Fruit fly (Drosophila melanogaster) whole organism, embryonic: Measurements from ENCODE around the gene Tlk.

Experiments
- CG11504 ChIP-seq: fragments of 200-800 bp; sonication (Bioruptor generic); optimal IDR thresholded peaks from 3 replicates; lab custom pipeline; 2019; ENCODE audit warnings: missing biosample characterization, mild to moderate bottlenecking, missing genetic modification characterization, moderate library complexity
- CG12659 ChIP-seq: fragments of 200-800 bp; sonication (Bioruptor generic); optimal IDR thresholded peaks from 3 replicates; lab custom pipeline; 2017; ENCODE audit warnings: mild to moderate bottlenecking, missing biosample characterization, missing genetic modification reagents, missing genetic modification characterization
- CG13287 ChIP-seq: fragments of 200-800 bp; sonication (Bioruptor generic); IDR thresholded peaks from 2 replicates; pipeline ENCODE4 v1.3.6; 2022; ENCODE audit warnings: missing biosample characterization, missing genetic modification characterization; ENCODE audit not compliant: partially characterized antibody
- CG15601 ChIP-seq: fragments of 200-800 bp; sonication (Bioruptor generic); optimal IDR thresholded peaks from 3 replicates; lab custom pipeline; 2019; ENCODE audit warnings: missing biosample characterization, mild to moderate bottlenecking, missing genetic modification characterization, moderate library complexity
- CG16863 ChIP-seq: fragments of 200-800 bp; sonication (Bioruptor generic); optimal IDR thresholded peaks from 3 replicates; lab custom pipeline; 2016; ENCODE audit warnings: missing biosample characterization, missing genetic modification characterization
- CG17568 ChIP-seq: fragments of 200-800 bp; sonication (Bioruptor generic); optimal IDR thresholded peaks from 2 replicates; lab custom pipeline; 2018; ENCODE audit warnings: missing biosample characterization, mild to moderate bottlenecking, missing genetic modification characterization, moderate library complexity
- CG2116 ChIP-seq: fragments of 200-800 bp; sonication (Bioruptor generic); optimal IDR thresholded peaks from 3 replicates; lab custom pipeline; 2018; ENCODE audit warnings: missing biosample characterization, mild to moderate bottlenecking, missing genetic modification characterization
- CG31224 ChIP-seq: fragments of 200-800 bp; sonication (Bioruptor generic); IDR thresholded peaks from 2 replicates; pipeline ENCODE4 v1.3.6; 2022; ENCODE audit warnings: missing biosample characterization, missing genetic modification characterization
- CG3281 ChIP-seq: fragments of 200-800 bp; sonication (Bioruptor generic); optimal IDR thresholded peaks from 3 replicates; lab custom pipeline; 2017; ENCODE audit warnings: missing biosample characterization, mild to moderate bottlenecking, missing genetic modification characterization
- CG4282 ChIP-seq: fragments of 200-800 bp; sonication (Bioruptor generic); optimal IDR thresholded peaks from 2 replicates; lab custom pipeline; 2016; ENCODE audit warnings: missing biosample characterization, missing genetic modification characterization
- CG4360 ChIP-seq: fragments of 200-800 bp; sonication (Bioruptor generic); IDR thresholded peaks from 2 replicates; pipeline ENCODE4 v1.3.6; 2022; ENCODE audit warnings: missing biosample characterization, missing genetic modification characterization
- CG6272 ChIP-seq: fragments of 200-800 bp; sonication (Bioruptor generic); IDR thresholded peaks from 2 replicates; pipeline ENCODE4 v1.3.6; 2022; ENCODE audit warnings: missing biosample characterization, missing genetic modification characterization
- CG6683 ChIP-seq: fragments of 200-800 bp; sonication (Bioruptor generic); optimal IDR thresholded peaks from 2 replicates; lab custom pipeline; 2017; ENCODE audit warnings: missing biosample characterization, mild to moderate bottlenecking, missing genetic modification characterization, missing genetic modification reagents
- CG7372 ChIP-seq: fragments of 200-800 bp; sonication (Bioruptor generic); IDR thresholded peaks from 2 replicates; pipeline ENCODE4 v1.3.6; 2022; ENCODE audit warnings: missing biosample characterization, missing genetic modification characterization
- CG7963 ChIP-seq: fragments of 200-800 bp; sonication (Bioruptor generic); IDR thresholded peaks from 3 replicates; pipeline ENCODE4 v1.3.6; 2022; ENCODE audit warnings: missing biosample characterization, missing genetic modification characterization; ENCODE audit not compliant: partially characterized antibody
- CG8089 ChIP-seq: fragments of 200-800 bp; sonication (Bioruptor generic); optimal IDR thresholded peaks from 3 replicates; lab custom pipeline; 2016; ENCODE audit warnings: missing biosample characterization, missing genetic modification characterization
- CG8281 ChIP-seq: fragments of 200-800 bp; sonication (Bioruptor generic); optimal IDR thresholded peaks from 2 replicates; lab custom pipeline; 2018; ENCODE audit warnings: missing biosample characterization, mild to moderate bottlenecking, missing genetic modification characterization, moderate library complexity
- CG9727 ChIP-seq: fragments of 200-800 bp; sonication (Bioruptor generic); optimal IDR thresholded peaks from 3 replicates; lab custom pipeline; 2017; ENCODE audit warnings: missing biosample characterization, mild to moderate bottlenecking, missing genetic modification characterization
- CG9817 ChIP-seq: fragments of 200-800 bp; sonication (Bioruptor generic); optimal IDR thresholded peaks from 2 replicates; lab custom pipeline; 2018; ENCODE audit warnings: missing biosample characterization, mild to moderate bottlenecking, missing genetic modification characterization, moderate library complexity
- Gsc ChIP-seq: fragments of 200-800 bp; sonication (Bioruptor generic); IDR thresholded peaks from 2 replicates; pipeline ENCODE4 v1.3.6; 2022; ENCODE audit warnings: missing biosample characterization, missing genetic modification characterization
- Gug ChIP-seq: fragments of 200-800 bp; sonication (Bioruptor generic); IDR thresholded peaks from 4 replicates; pipeline ENCODE4 v1.3.6; 2022; ENCODE audit warnings: missing biosample characterization, missing genetic modification characterization
- H2.0 ChIP-seq: fragments of 200-800 bp; sonication (Bioruptor generic); IDR thresholded peaks from 2 replicates; pipeline ENCODE4 v1.3.6; 2022; ENCODE audit warnings: missing biosample characterization, missing genetic modification characterization
- HLHmδ ChIP-seq: fragments of 200-800 bp; sonication (Bioruptor generic); optimal IDR thresholded peaks from 2 replicates; lab custom pipeline; 2018; ENCODE audit warnings: missing biosample characterization, mild to moderate bottlenecking, missing genetic modification characterization, moderate library complexity
- HmgD ChIP-seq: fragments of 200-800 bp; sonication (Bioruptor generic); optimal IDR thresholded peaks from 3 replicates; lab custom pipeline; 2016; ENCODE audit warnings: missing biosample characterization, missing genetic modification characterization
- Hr78 ChIP-seq, 2 experiments: fragments of 200-800 bp in 1 of 2; fragments of >200 bp in 1 of 2; sonication (Bioruptor generic) in 1 of 2; optimal IDR thresholded peaks; 2 replicates each; lab custom pipeline; 2017 to 2019; ENCODE audit warnings: missing biosample characterization in 2 of 2, missing genetic modification characterization in 2 of 2, mild to moderate bottlenecking in 1 of 2, moderate library complexity in 1 of 2
- MBD-R2 ChIP-seq: fragments of 200-800 bp; sonication (Bioruptor generic); IDR thresholded peaks from 2 replicates; pipeline ENCODE4 v1.3.6; 2022; ENCODE audit warnings: missing biosample characterization, missing genetic modification characterization
- Neu2 ChIP-seq: fragments of 200-800 bp; sonication (Bioruptor generic); optimal IDR thresholded peaks from 3 replicates; lab custom pipeline; 2016; ENCODE audit warnings: missing biosample characterization, missing genetic modification characterization, borderline replicate concordance
- Scr ChIP-seq: fragments of 200-800 bp; sonication (Bioruptor generic); IDR thresholded peaks from 2 replicates; pipeline ENCODE4 v1.3.6; 2022; ENCODE audit warnings: missing biosample characterization, missing genetic modification characterization; ENCODE audit not compliant: partially characterized antibody
- Sry-δ ChIP-seq: fragments of 200-800 bp; sonication (Bioruptor generic); optimal IDR thresholded peaks from 2 replicates; lab custom pipeline; 2016; ENCODE audit warnings: missing biosample characterization, missing genetic modification characterization
- Stat92E ChIP-seq, 3 experiments: fragments of >200 bp in 2 of 3; fragments of 200-800 bp in 1 of 3; sonication (Bioruptor generic) in 1 of 3; optimal IDR thresholded peaks; 2 replicates each; lab custom pipeline; 2017 to 2019; ENCODE audit warnings: missing biosample characterization in 3 of 3, missing genetic modification characterization in 3 of 3, mild to moderate bottlenecking in 1 of 3, moderate library complexity in 1 of 3
- Tbp ChIP-seq: fragments of >200 bp; optimal IDR thresholded peaks from 2 replicates; lab custom pipeline; 2018; ENCODE audit warnings: missing biosample characterization, missing genetic modification characterization
- Xrp1 ChIP-seq: fragments of 200-800 bp; sonication (Bioruptor generic); IDR thresholded peaks from 2 replicates; pipeline ENCODE4 v1.3.6; 2022; ENCODE audit warnings: missing biosample characterization, missing genetic modification characterization
- ac ChIP-seq: fragments of 200-800 bp; sonication (Bioruptor generic); optimal IDR thresholded peaks from 3 replicates; lab custom pipeline; 2017; ENCODE audit warnings: missing biosample characterization, mild to moderate bottlenecking, missing genetic modification characterization
- bcd ChIP-seq: fragments of 200-800 bp; sonication (Bioruptor generic); optimal IDR thresholded peaks from 2 replicates; lab custom pipeline; 2017; ENCODE audit warnings: missing biosample characterization, mild to moderate bottlenecking, missing genetic modification characterization
- cad ChIP-seq: fragments of >200 bp; optimal IDR thresholded peaks from 2 replicates; lab custom pipeline; 2017; ENCODE audit warnings: missing biosample characterization, missing genetic modification characterization
- danr ChIP-seq: fragments of 200-800 bp; sonication (Bioruptor generic); IDR thresholded peaks from 2 replicates; pipeline ENCODE4 v1.3.6; 2022; ENCODE audit warnings: missing biosample characterization, missing genetic modification characterization
- en ChIP-seq: fragments of 200-800 bp; sonication (Bioruptor generic); optimal IDR thresholded peaks from 2 replicates; lab custom pipeline; 2016; ENCODE audit warnings: missing biosample characterization, missing genetic modification characterization
- ftz-f1 ChIP-seq: fragments of 200-800 bp; sonication (Bioruptor generic); optimal IDR thresholded peaks from 2 replicates; lab custom pipeline; 2016; ENCODE audit warnings: missing biosample characterization, missing genetic modification characterization
- gfzf ChIP-seq: fragments of 200-800 bp; sonication (Bioruptor generic); optimal IDR thresholded peaks from 2 replicates; lab custom pipeline; 2016; ENCODE audit warnings: missing biosample characterization, mild to moderate bottlenecking, missing genetic modification characterization, moderate library complexity
- inv ChIP-seq: fragments of 200-800 bp; sonication (Bioruptor generic); IDR thresholded peaks from 2 replicates; pipeline ENCODE4 v1.3.6; 2022; ENCODE audit warnings: missing biosample characterization, missing genetic modification characterization; ENCODE audit not compliant: partially characterized antibody
- mam ChIP-seq: fragments of 200-800 bp; sonication (Bioruptor generic); optimal IDR thresholded peaks from 3 replicates; lab custom pipeline; 2016; ENCODE audit warnings: missing biosample characterization, missing genetic modification characterization
- pb ChIP-seq: fragments of 200-800 bp; sonication (Bioruptor generic); optimal IDR thresholded peaks from 3 replicates; lab custom pipeline; 2016; ENCODE audit warnings: missing biosample characterization, missing genetic modification characterization
- pnt ChIP-seq: fragments of 200-800 bp; sonication (Bioruptor generic); optimal IDR thresholded peaks from 3 replicates; lab custom pipeline; 2016; ENCODE audit warnings: missing biosample characterization, missing genetic modification characterization
- prd ChIP-seq, 3 experiments: fragments of >200 bp in 2 of 3; fragments of 200-800 bp in 1 of 3; sonication (Bioruptor generic) in 1 of 3; optimal IDR thresholded peaks in 2 of 3; IDR thresholded peaks in 1 of 3; 2 replicates in 2 of 3; 3 replicates in 1 of 3; pipeline versions ENCODE4 v1.3.6 to Lab custom; 2017 to 2022; ENCODE audit warnings: missing biosample characterization in 1 of 3, missing genetic modification characterization in 1 of 3
- repo ChIP-seq: fragments of 200-800 bp; sonication (Bioruptor generic); optimal IDR thresholded peaks from 2 replicates; lab custom pipeline; 2016; ENCODE audit warnings: missing biosample characterization, missing genetic modification characterization
- row ChIP-seq: fragments of 200-800 bp; sonication (Bioruptor generic); IDR thresholded peaks from 3 replicates; pipeline ENCODE4 v1.3.6; 2022; ENCODE audit warnings: missing biosample characterization, missing genetic modification characterization
- stc ChIP-seq: fragments of 200-800 bp; sonication (Bioruptor generic); IDR thresholded peaks from 2 replicates; pipeline ENCODE4 v1.3.6; 2022; ENCODE audit warnings: missing biosample characterization, missing genetic modification characterization
- trh ChIP-seq: fragments of 200-800 bp; sonication (Bioruptor generic); optimal IDR thresholded peaks from 2 replicates; lab custom pipeline; 2016; ENCODE audit warnings: missing biosample characterization, missing genetic modification characterization
- vnd ChIP-seq: fragments of 200-800 bp; sonication (Bioruptor generic); IDR thresholded peaks from 3 replicates; pipeline ENCODE4 v1.3.6; 2022; ENCODE audit warnings: missing biosample characterization, missing genetic modification characterization; ENCODE audit not compliant: partially characterized antibody
- z ChIP-seq: fragments of 200-800 bp; sonication (Bioruptor generic); IDR thresholded peaks from 3 replicates; pipeline ENCODE4 v1.3.6; 2022; ENCODE audit warnings: missing biosample characterization, missing genetic modification characterization
- zf30C ChIP-seq: fragments of 200-800 bp; sonication (Bioruptor generic); optimal IDR thresholded peaks from 3 replicates; lab custom pipeline; 2018; ENCODE audit warnings: missing biosample characterization, mild to moderate bottlenecking, missing genetic modification characterization

Tlk gene

dm6 chrX:3788432-3788831, 68.6 kb downstream of the Tlk start (continued):
- TF ChIP-seq ftz-f1 (GFP tag; lab: Kevin White, UChicago) = no peak
- no peak for TF ChIP-seq CG11504 (tag; lab: Kevin White, UChicago)
- TF ChIP-seq HLHmδ = no peak
- no peak for TF ChIP-seq CG6683
- TF ChIP-seq row (GFP tag; lab: Robert Waterston, UW) = no peak
- TF ChIP-seq CG3281 = no peak
- TF ChIP-seq CG6272 (GFP tag; lab: Robert Waterston, UW) = no peak
- TF ChIP-seq mam (GFP tag; lab: Kevin White, UChicago) = no peak
- no peak for TF ChIP-seq CG9727 (GFP tag; lab: Kevin White, UChicago)
- no peak for TF ChIP-seq CG9817
- no peak for TF ChIP-seq z (GFP tag; lab: Robert Waterston, UW)
- no peak for TF ChIP-seq H2.0
- no peak for TF ChIP-seq stc (GFP tag; lab: Robert Waterston, UW)
- peak; percentile 69 for TF ChIP-seq CG13287 (GFP tag; lab: Robert Waterston, UW)
- no peak for TF ChIP-seq pnt (GFP tag; lab: Kevin White, UChicago)
- TF ChIP-seq Xrp1 (GFP tag; lab: Robert Waterston, UW) = no peak
- no peak for TF ChIP-seq Gug (GFP tag; lab: Robert Waterston, UW)
- no peak for TF ChIP-seq CG15601 (tag; lab: Kevin White, UChicago)
- TF ChIP-seq en (GFP tag; lab: Kevin White, UChicago) = no peak
- no peak for TF ChIP-seq Neu2
- no peak for TF ChIP-seq pb
- TF ChIP-seq vnd (GFP tag; lab: Robert Waterston, UW) = peak; percentile 70
- TF ChIP-seq CG12659 = no peak
- no peak for TF ChIP-seq CG8089 (GFP tag; lab: Kevin White, UChicago)
- TF ChIP-seq CG31224 (GFP tag; lab: Robert Waterston, UW) = no peak
- no peak for TF ChIP-seq MBD-R2
- TF ChIP-seq prd (optimal IDR thresholded peaks at IDR 0.05; lab: Kevin White, UChicago) = no peak
- no peak for TF ChIP-seq prd (GFP tag; IDR thresholded peaks at IDR 0.05; lab: Robert Waterston, UW)
- TF ChIP-seq trh (GFP tag; lab: Kevin White, UChicago) = no peak
- no peak for TF ChIP-seq bcd (GFP tag; lab: Kevin White, UChicago)
- TF ChIP-seq zf30C (GFP tag; lab: Kevin White, UChicago) = no peak
- peak; percentile 88 for TF ChIP-seq CG7963
- TF ChIP-seq ac = no peak
- no peak for TF ChIP-seq gfzf (GFP tag; lab: Kevin White, UChicago)
- no peak for TF ChIP-seq repo (GFP tag; lab: Kevin White, UChicago)
- TF ChIP-seq Tbp (GFP tag; lab: Kevin White, UChicago) = no peak
- TF ChIP-seq CG7372 = no peak
- no peak for TF ChIP-seq CG4360
- TF ChIP-seq Stat92E (GFP tag; optimal IDR thresholded peaks at IDR 0.05; lab: Kevin White, UChicago) = no peak
- peak; percentile 67 for TF ChIP-seq CG2116
- no peak for TF ChIP-seq Gsc
- no peak for TF ChIP-seq Hr78 (GFP tag; optimal IDR thresholded peaks at IDR 0.05; lab: Kevin White, UChicago)
- TF ChIP-seq CG8281 (tag; lab: Kevin White, UChicago) = no peak
- TF ChIP-seq CG16863 (GFP tag; lab: Kevin White, UChicago) = no peak
- no peak for TF ChIP-seq danr (GFP tag; lab: Robert Waterston, UW)
- peak; percentile 8 for TF ChIP-seq Sry-δ (GFP tag; lab: Kevin White, UChicago)
- TF ChIP-seq inv (GFP tag; lab: Robert Waterston, UW) = peak; percentile 34; the same call in 1 of the 2 replicates
- no peak for TF ChIP-seq CG4282 (GFP tag; lab: Kevin White, UChicago)
- no peak for TF ChIP-seq cad (GFP tag; lab: Kevin White, UChicago)
- no peak for TF ChIP-seq CG17568 (GFP tag; lab: Kevin White, UChicago)
- TF ChIP-seq Scr (GFP tag; lab: Robert Waterston, UW) = peak; percentile 73
- TF ChIP-seq HmgD (GFP tag; lab: Kevin White, UChicago) = no peak
